Fruit fly (Drosophila melanogaster): ENCODE results near the gene dyl.

dyl gene

dm6 chr3L:4352009-4352408 is 44.5 kb upstream of the dyl start:
- TF ChIP-seq Hr83 (GFP tag; optimal IDR thresholded peaks at IDR 0.05; ENCODE audit: poor library complexity, severe bottlenecking) (no peak), sage (GFP tag; optimal IDR thresholded peaks at IDR 0.05) (no peak), foxo (GFP tag; optimal IDR thresholded peaks at IDR 0.05) (no peak), psq (GFP tag; optimal IDR thresholded peaks at IDR 0.05) (no peak), tai (GFP tag; optimal IDR thresholded peaks at IDR 0.05) (no peak), Mio (GFP tag; optimal IDR thresholded peaks at IDR 0.05) (no peak), Sp1 (GFP tag; optimal IDR thresholded peaks at IDR 0.05) (no peak), Abd-B (GFP tag; optimal IDR thresholded peaks at IDR 0.05) (no peak), Jra (GFP tag; optimal IDR thresholded peaks at IDR 0.05) (no peak), HLH106 (tag; optimal IDR thresholded peaks at IDR 0.05) (no peak), GATAd (GFP tag; optimal IDR thresholded peaks at IDR 0.05) (no peak), CG32264 (GFP tag; optimal IDR thresholded peaks at IDR 0.05) (no peak), Hnf4 (GFP tag; optimal IDR thresholded peaks at IDR 0.05) (no peak), CG9705 (GFP tag; optimal IDR thresholded peaks at IDR 0.05) (no peak), rgr (GFP tag; optimal IDR thresholded peaks at IDR 0.05) (no peak)

- no peak for TF ChIP-seq usp (GFP tag; optimal IDR thresholded peaks at IDR 0.05)
- peak; percentile 36 for TF ChIP-seq Dif (GFP tag; optimal IDR thresholded peaks at IDR 0.05; ENCODE audit: partially characterized antibody)
Measured at dm6 chr3L:4349314-4349713, 41.8 kb upstream of the dyl start.

- TF ChIP-seq sage (GFP tag; optimal IDR thresholded peaks at IDR 0.05) = no peak
- TF ChIP-seq h (GFP tag; optimal IDR thresholded peaks at IDR 0.05) = no peak
- no peak for TF ChIP-seq OdsH (GFP tag; optimal IDR thresholded peaks at IDR 0.05)
- no peak for TF ChIP-seq woc (GFP tag; optimal IDR thresholded peaks at IDR 0.05)
- no peak for TF ChIP-seq fru (GFP tag; optimal IDR thresholded peaks at IDR 0.05)
- no peak for TF ChIP-seq ey (GFP tag; optimal IDR thresholded peaks at IDR 0.05)
- no peak for TF ChIP-seq Vsx2 (GFP tag; optimal IDR thresholded peaks at IDR 0.05; ENCODE audit: partially characterized antibody)
- no peak for TF ChIP-seq dsf (GFP tag; optimal IDR thresholded peaks at IDR 0.05; ENCODE audit: borderline replicate concordance)
- TF ChIP-seq Hr83 (GFP tag; optimal IDR thresholded peaks at IDR 0.05; ENCODE audit: poor library complexity, severe bottlenecking) = no peak
- no peak for TF ChIP-seq Sp1 (GFP tag; optimal IDR thresholded peaks at IDR 0.05)
- TF ChIP-seq CG32264 (GFP tag; optimal IDR thresholded peaks at IDR 0.05) = no peak
- TF ChIP-seq HLH106 (tag; optimal IDR thresholded peaks at IDR 0.05) = no peak
- TF ChIP-seq GATAd (GFP tag; optimal IDR thresholded peaks at IDR 0.05) = no peak
- no peak for TF ChIP-seq Mio (GFP tag; optimal IDR thresholded peaks at IDR 0.05)
- TF ChIP-seq Myc (optimal IDR thresholded peaks at IDR 0.05) = no peak
- no peak for TF ChIP-seq lola (GFP tag; optimal IDR thresholded peaks at IDR 0.05)
- no peak for TF ChIP-seq CG9705 (GFP tag; optimal IDR thresholded peaks at IDR 0.05)
- no peak for TF ChIP-seq foxo (GFP tag; optimal IDR thresholded peaks at IDR 0.05)
- TF ChIP-seq Hnf4 (GFP tag; optimal IDR thresholded peaks at IDR 0.05) = no peak
- TF ChIP-seq psq (GFP tag; optimal IDR thresholded peaks at IDR 0.05) = no peak
Measured at dm6 chr3L:4348839-4349238, 41.3 kb upstream of the dyl start.

- TF ChIP-seq Dif (GFP tag; optimal IDR thresholded peaks at IDR 0.05; ENCODE audit: partially characterized antibody) (no peak), Hr83 (GFP tag; optimal IDR thresholded peaks at IDR 0.05; ENCODE audit: poor library complexity, severe bottlenecking) (no peak), Sp1 (GFP tag; optimal IDR thresholded peaks at IDR 0.05) (no peak), HLH106 (tag; optimal IDR thresholded peaks at IDR 0.05) (no peak), dl (GFP tag; optimal IDR thresholded peaks at IDR 0.05; ENCODE audit: insufficient read depth in 1 of 2, partially characterized antibody in 2 of 2) (no peak), rgr (GFP tag; optimal IDR thresholded peaks at IDR 0.05) (no peak), fru (GFP tag; optimal IDR thresholded peaks at IDR 0.05) (no peak), foxo (GFP tag; optimal IDR thresholded peaks at IDR 0.05) (no peak)
Measured at dm6 chr3L:4348072-4348471, 40.6 kb upstream of the dyl start.

dm6 chr3L:4346379-4346778 is 38.9 kb upstream of the dyl start:
- TF ChIP-seq tai (GFP tag; optimal IDR thresholded peaks at IDR 0.05) = no peak
- peak in 1 of 2 experiments; percentile 5 for TF ChIP-seq foxo (GFP tag; optimal IDR thresholded peaks at IDR 0.05)
- no peak for TF ChIP-seq fru (GFP tag; optimal IDR thresholded peaks at IDR 0.05)
- no peak for TF ChIP-seq Myc (optimal IDR thresholded peaks at IDR 0.05)
- no peak for TF ChIP-seq pan (optimal IDR thresholded peaks at IDR 0.05)

dm6 chr3L:4341078-4341477 is 33.6 kb upstream of the dyl start:
- TF ChIP-seq CG32264 (GFP tag; optimal IDR thresholded peaks at IDR 0.05) = no peak
- TF ChIP-seq jim (GFP tag; optimal IDR thresholded peaks at IDR 0.05) = no peak
- no peak for TF ChIP-seq psq (GFP tag; optimal IDR thresholded peaks at IDR 0.05)
- no peak for TF ChIP-seq N (GFP tag; optimal IDR thresholded peaks at IDR 0.05)
- TF ChIP-seq tai (GFP tag; optimal IDR thresholded peaks at IDR 0.05) = no peak
- no peak for TF ChIP-seq h (GFP tag; optimal IDR thresholded peaks at IDR 0.05)
- no peak for TF ChIP-seq sage (GFP tag; optimal IDR thresholded peaks at IDR 0.05)
- no peak for TF ChIP-seq Hnf4 (GFP tag; optimal IDR thresholded peaks at IDR 0.05)
- no peak for TF ChIP-seq CG9705 (GFP tag; optimal IDR thresholded peaks at IDR 0.05)
- no peak for TF ChIP-seq OdsH (GFP tag; optimal IDR thresholded peaks at IDR 0.05)
- TF ChIP-seq Dfd (GFP tag; optimal IDR thresholded peaks at IDR 0.05) = no peak
- TF ChIP-seq Mio (GFP tag; optimal IDR thresholded peaks at IDR 0.05) = no peak
- no peak for TF ChIP-seq Hr83 (GFP tag; optimal IDR thresholded peaks at IDR 0.05; ENCODE audit: poor library complexity, severe bottlenecking)
- TF ChIP-seq lola (GFP tag; optimal IDR thresholded peaks at IDR 0.05) = no peak
- no peak for TF ChIP-seq ey (GFP tag; optimal IDR thresholded peaks at IDR 0.05)
- TF ChIP-seq dsf (GFP tag; optimal IDR thresholded peaks at IDR 0.05; ENCODE audit: borderline replicate concordance) = no peak
- no peak for TF ChIP-seq woc (GFP tag; optimal IDR thresholded peaks at IDR 0.05)
- no peak for TF ChIP-seq dl (GFP tag; optimal IDR thresholded peaks at IDR 0.05; ENCODE audit: insufficient read depth in 1 of 2, partially characterized antibody in 2 of 2)
- no peak for TF ChIP-seq HLH106 (tag; optimal IDR thresholded peaks at IDR 0.05)
- TF ChIP-seq pan (optimal IDR thresholded peaks at IDR 0.05) = no peak
